Fruit fly (Drosophila melanogaster) whole organism, pupa: Measurements from ENCODE around the gene CG5509.

Experiments used
- CG10348 ChIP-seq: fragments of 200-800 bp; sonication (Bioruptor generic); IDR thresholded peaks from 2 replicates; pipeline ENCODE4 v1.3.6; 2022; ENCODE audit warnings: missing biosample characterization, missing genetic modification characterization
- CG12605 ChIP-seq: fragments of 200-800 bp; sonication (Bioruptor generic); IDR thresholded peaks from 2 replicates; pipeline ENCODE4 v1.3.6; 2022; ENCODE audit warnings: missing biosample characterization, missing genetic modification characterization
- CG13204 ChIP-seq: fragments of 200-800 bp; sonication (Bioruptor generic); optimal IDR thresholded peaks from 2 replicates; lab custom pipeline; 2018; ENCODE audit warnings: missing biosample characterization, mild to moderate bottlenecking, missing genetic modification characterization, moderate library complexity
- CG14655 ChIP-seq: fragments of 200-800 bp; sonication (Bioruptor generic); optimal IDR thresholded peaks from 3 replicates; lab custom pipeline; 2017; ENCODE audit warnings: mild to moderate bottlenecking, missing biosample characterization, missing genetic modification reagents, missing genetic modification characterization
- CG15710 ChIP-seq: fragments of 200-800 bp; sonication (Bioruptor generic); optimal IDR thresholded peaks from 2 replicates; lab custom pipeline; 2018; ENCODE audit warnings: missing biosample characterization, mild to moderate bottlenecking, missing genetic modification characterization, moderate library complexity
- CG17806 ChIP-seq: fragments of 200-800 bp; sonication (Bioruptor generic); optimal IDR thresholded peaks from 2 replicates; lab custom pipeline; 2018; ENCODE audit warnings: missing biosample characterization, mild to moderate bottlenecking, missing genetic modification characterization, moderate library complexity
- CG32121 ChIP-seq: fragments of 200-800 bp; sonication (Bioruptor generic); IDR thresholded peaks from 2 replicates; pipeline ENCODE4 v1.3.6; 2022; ENCODE audit warnings: missing biosample characterization, missing genetic modification characterization
- CG34367 ChIP-seq: fragments of 200-800 bp; sonication (Bioruptor generic); optimal IDR thresholded peaks from 2 replicates; lab custom pipeline; 2018; ENCODE audit warnings: missing biosample characterization, mild to moderate bottlenecking, missing genetic modification characterization
- CG4496 ChIP-seq: fragments of 200-800 bp; sonication (Bioruptor generic); IDR thresholded peaks from 3 replicates; pipeline ENCODE4 v1.3.6; 2022; ENCODE audit warnings: missing biosample characterization, missing genetic modification characterization
- CG8159 ChIP-seq: fragments of 200-800 bp; sonication (Bioruptor generic); optimal IDR thresholded peaks from 3 replicates; lab custom pipeline; 2018; ENCODE audit warnings: missing biosample characterization, mild to moderate bottlenecking, missing genetic modification characterization, moderate library complexity
- CG8301 ChIP-seq: fragments of 200-800 bp; sonication (Bioruptor generic); optimal IDR thresholded peaks from 2 replicates; lab custom pipeline; 2018; ENCODE audit warnings: missing biosample characterization, mild to moderate bottlenecking, missing genetic modification characterization
- CG9948 ChIP-seq: fragments of 200-800 bp; sonication (Bioruptor generic); optimal IDR thresholded peaks from 2 replicates; lab custom pipeline; 2018; ENCODE audit warnings: missing biosample characterization, mild to moderate bottlenecking, missing genetic modification characterization, moderate library complexity
- D1 ChIP-seq: fragments of 200-800 bp; sonication (Bioruptor generic); optimal IDR thresholded peaks from 2 replicates; lab custom pipeline; 2018; ENCODE audit warnings: missing biosample characterization, mild to moderate bottlenecking, missing genetic modification characterization, moderate library complexity
- EcR ChIP-seq: fragments of 200-800 bp; sonication (Bioruptor generic); optimal IDR thresholded peaks from 3 replicates; lab custom pipeline; 2019; ENCODE audit warnings: missing biosample characterization, missing genetic modification characterization, mild to moderate bottlenecking, moderate library complexity, missing genetic modification reagents
- Ets98B ChIP-seq: fragments of 200-800 bp; sonication (Bioruptor generic); IDR thresholded peaks from 2 replicates; pipeline ENCODE4 v1.3.6; 2022; ENCODE audit warnings: missing biosample characterization, missing genetic modification characterization
- Pif1A ChIP-seq: fragments of 200-800 bp; sonication (Bioruptor generic); optimal IDR thresholded peaks from 3 replicates; lab custom pipeline; 2016; ENCODE audit warnings: missing biosample characterization, missing genetic modification characterization
- Pif1B ChIP-seq: fragments of 200-800 bp; sonication (Bioruptor generic); optimal IDR thresholded peaks from 3 replicates; lab custom pipeline; 2016; ENCODE audit warnings: missing biosample characterization, missing genetic modification characterization
- Snoo ChIP-seq: fragments of 200-800 bp; sonication (Bioruptor generic); optimal IDR thresholded peaks from 3 replicates; lab custom pipeline; 2017; ENCODE audit warnings: missing biosample characterization, mild to moderate bottlenecking, missing genetic modification characterization, inconsistent platforms
- fd96Ca ChIP-seq: fragments of 200-800 bp; sonication (Bioruptor generic); IDR thresholded peaks from 3 replicates; pipeline ENCODE4 v1.3.6; 2022; ENCODE audit warnings: missing biosample characterization, missing genetic modification characterization
- gl ChIP-seq: fragments of 200-800 bp; sonication (Bioruptor generic); optimal IDR thresholded peaks from 2 replicates; lab custom pipeline; 2018; ENCODE audit warnings: missing biosample characterization, mild to moderate bottlenecking, missing genetic modification characterization
- rn ChIP-seq: fragments of 200-800 bp; sonication (Bioruptor generic); IDR thresholded peaks from 2 replicates; pipeline ENCODE4 v1.3.6; 2022; ENCODE audit warnings: missing biosample characterization, missing genetic modification characterization

The CG5509 gene

DNA sequence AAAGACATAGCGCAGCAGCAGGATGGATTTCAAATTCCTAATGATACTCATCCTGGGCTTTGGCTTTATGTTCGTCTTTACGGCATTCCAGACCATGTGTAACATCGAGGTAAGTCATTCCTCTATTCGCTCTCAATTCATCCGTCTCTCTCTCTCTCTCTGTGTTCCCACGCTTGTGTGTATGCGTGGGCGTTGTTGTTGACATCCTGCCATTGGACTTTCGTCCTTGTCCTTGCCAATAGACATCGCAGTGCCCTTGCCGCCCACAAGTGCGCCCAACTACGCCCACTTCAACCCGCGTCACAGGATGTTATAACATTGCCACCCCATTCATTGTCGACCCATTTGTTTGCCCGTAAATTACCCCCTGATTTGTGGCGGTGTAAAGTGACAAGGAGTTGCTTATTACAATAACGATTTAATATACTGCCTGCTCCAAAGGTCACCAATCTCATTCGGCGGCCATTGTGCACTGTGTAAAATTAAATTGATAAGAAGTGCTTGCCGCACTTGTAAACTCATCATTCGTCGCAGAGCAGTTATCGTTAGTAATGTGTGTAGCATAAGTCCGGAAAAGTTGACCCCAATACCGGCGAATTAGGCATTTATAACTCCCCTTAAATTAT is 2.5 kb upstream of the CG5509 start:
- TF ChIP-seq fd96Ca (GFP tag; lab: Robert Waterston, UW), result peak; percentile 24; the same call in 1 of the 3 replicates
- no peak for TF ChIP-seq CG14655 (GFP tag; lab: Kevin White, UChicago)
- peak; percentile 43 for TF ChIP-seq CG32121 (GFP tag; lab: Robert Waterston, UW)
- peak; percentile 52 for TF ChIP-seq CG13204 (GFP tag; lab: Kevin White, UChicago)
- TF ChIP-seq Ets98B, result no peak
- TF ChIP-seq CG8301 (tag; lab: Kevin White, UChicago), result no peak
- TF ChIP-seq rn (GFP tag; lab: Robert Waterston, UW), result no peak
- TF ChIP-seq CG12605 (GFP tag; lab: Robert Waterston, UW), result no peak
- peak; percentile 5 for TF ChIP-seq Pif1A (GFP tag; lab: Kevin White, UChicago)
- no peak for TF ChIP-seq D1
- no peak for TF ChIP-seq CG34367 (tag; lab: Kevin White, UChicago)
- no peak; the same call in 2 of the 3 replicates for TF ChIP-seq CG4496 (GFP tag; lab: Robert Waterston, UW)
- no peak for TF ChIP-seq CG10348 (GFP tag; lab: Robert Waterston, UW)
- TF ChIP-seq gl, result peak; percentile 51
- TF ChIP-seq Pif1B (GFP tag; lab: Kevin White, UChicago), result no peak
- no peak for TF ChIP-seq Snoo (tag; lab: Kevin White, UChicago)
- TF ChIP-seq CG8159 (tag; lab: Kevin White, UChicago), result peak; percentile 18
- peak; percentile 34 for TF ChIP-seq EcR
- no peak for TF ChIP-seq CG17806 (tag; lab: Kevin White, UChicago)
- no peak for TF ChIP-seq CG15710
- peak; percentile 5 for TF ChIP-seq CG9948 (tag; lab: Kevin White, UChicago)

DNA sequence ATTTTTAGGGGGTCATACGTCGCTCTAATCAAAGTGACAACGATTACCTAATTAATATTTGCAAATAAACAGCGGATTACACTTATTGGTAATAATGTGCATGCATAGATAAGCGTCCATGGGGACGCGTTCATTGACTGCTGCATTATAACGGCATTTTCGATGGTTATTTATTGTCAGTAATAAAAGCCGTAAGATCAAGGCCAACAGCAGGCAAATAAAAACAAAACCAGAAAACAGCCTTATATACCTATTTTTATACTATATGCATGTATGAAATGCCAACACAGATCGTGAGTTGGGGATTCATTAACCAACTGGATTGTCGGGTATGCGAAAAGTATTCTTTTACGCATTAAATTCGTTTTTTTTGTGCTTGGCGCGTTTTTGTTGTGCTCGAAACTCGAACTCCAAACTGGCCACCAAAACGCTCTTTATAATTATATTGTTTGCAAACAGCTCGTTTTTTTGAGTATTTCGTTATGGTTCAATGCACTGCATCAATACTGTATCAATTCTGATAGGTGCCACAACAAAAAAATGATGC is 1.5 kb upstream of the CG5509 start:
- TF ChIP-seq EcR (peak; percentile 91), Pif1A (GFP tag; lab: Kevin White, UChicago) (no peak)

DNA sequence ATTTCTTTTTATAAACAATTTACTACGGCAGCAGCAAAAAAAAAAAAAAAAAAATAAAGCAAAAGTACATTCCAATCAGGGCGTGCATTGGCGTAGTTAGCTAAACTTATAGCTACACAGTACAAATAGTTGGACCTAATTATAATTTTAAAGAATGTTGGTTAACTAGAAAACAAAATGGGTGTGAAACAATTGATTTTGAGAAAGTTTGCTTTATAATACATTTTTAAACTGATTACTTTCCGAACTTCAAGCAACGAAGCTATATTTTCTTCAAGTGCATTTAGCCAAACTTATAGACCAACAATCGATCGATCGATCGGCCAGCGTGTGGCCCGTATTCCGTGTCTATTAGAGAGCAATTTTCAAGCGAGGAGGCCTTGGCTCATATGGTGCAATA is 888 bp upstream of the CG5509 start:
- TF ChIP-seq Pif1A (GFP tag; lab: Kevin White, UChicago), result no peak
- TF ChIP-seq CG17806 (tag; lab: Kevin White, UChicago), result peak; percentile 27
- TF ChIP-seq Snoo (tag; lab: Kevin White, UChicago), result no peak
- 0 out of 3 replicates have a peak, but pooled peaks have one; percentile 49 for TF ChIP-seq CG4496 (GFP tag; lab: Robert Waterston, UW)
- no peak for TF ChIP-seq D1
- peak; percentile 20 for TF ChIP-seq CG8301 (tag; lab: Kevin White, UChicago)
- peak; percentile 15 for TF ChIP-seq CG34367 (tag; lab: Kevin White, UChicago)
- TF ChIP-seq Pif1B (GFP tag; lab: Kevin White, UChicago), result no peak
- TF ChIP-seq CG15710, result peak; percentile 21
- TF ChIP-seq Ets98B, result peak; percentile 29
- peak; percentile 22 for TF ChIP-seq CG9948 (tag; lab: Kevin White, UChicago)
- TF ChIP-seq fd96Ca (GFP tag; lab: Robert Waterston, UW), result no peak
- TF ChIP-seq rn (GFP tag; lab: Robert Waterston, UW), result no peak
- TF ChIP-seq EcR, result no peak
- no peak for TF ChIP-seq CG13204 (GFP tag; lab: Kevin White, UChicago)
- TF ChIP-seq CG32121 (GFP tag; lab: Robert Waterston, UW), result peak; percentile 22; the same call in 1 of the 2 replicates
- TF ChIP-seq CG12605 (GFP tag; lab: Robert Waterston, UW), result 0 out of 2 replicates have a peak, but pooled peaks have one; percentile 35
- no peak for TF ChIP-seq CG14655 (GFP tag; lab: Kevin White, UChicago)
- TF ChIP-seq CG10348 (GFP tag; lab: Robert Waterston, UW), result 0 out of 2 replicates have a peak, but pooled peaks have one; percentile 11
- peak; percentile 32 for TF ChIP-seq CG8159 (tag; lab: Kevin White, UChicago)
- no peak for TF ChIP-seq gl

dm6 chr3R:12454492-12454891 is 2.2 kb downstream of the CG5509 start:
- TF ChIP-seq Ets98B, result no peak
- peak; percentile 77 for TF ChIP-seq EcR
- TF ChIP-seq D1, result no peak
- no peak for TF ChIP-seq Snoo (tag; lab: Kevin White, UChicago)
- no peak for TF ChIP-seq CG15710
- TF ChIP-seq Pif1A (GFP tag; lab: Kevin White, UChicago), result no peak
- no peak for TF ChIP-seq CG4496 (GFP tag; lab: Robert Waterston, UW)
- no peak for TF ChIP-seq CG13204 (GFP tag; lab: Kevin White, UChicago)
- no peak for TF ChIP-seq fd96Ca (GFP tag; lab: Robert Waterston, UW)

DNA sequence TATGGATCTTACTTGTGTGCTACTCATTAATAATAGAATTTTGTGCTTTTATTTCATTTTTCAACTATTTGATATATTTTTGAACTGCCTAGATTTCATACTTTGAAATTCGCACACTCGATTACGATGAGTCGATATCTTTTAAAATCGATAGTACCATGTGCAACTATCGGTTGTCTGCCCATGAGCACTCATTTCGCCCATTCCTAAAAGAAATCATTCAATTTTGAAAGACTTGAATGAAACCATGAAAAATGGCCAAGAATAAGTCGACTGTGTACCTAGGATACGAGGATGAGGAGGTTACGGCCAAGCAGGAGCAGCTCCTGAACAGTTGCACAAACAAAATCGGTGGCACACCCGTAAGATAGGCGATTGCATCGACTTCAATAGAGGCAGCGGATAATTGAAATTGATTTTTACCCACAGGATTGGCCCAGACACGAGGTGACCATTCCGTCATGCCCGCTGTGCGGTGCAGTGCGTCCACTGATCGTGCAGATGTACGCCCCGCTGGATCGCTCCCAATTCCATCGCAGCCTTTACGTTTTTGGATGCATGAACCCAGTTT is 4.2 kb downstream of the CG5509 start, which contains the start of gene trus:
trus (plus strand) TSS at position 204 of the 571 bp plus-strand sequence.
- TF ChIP-seq CG32121 (GFP tag; lab: Robert Waterston, UW) (no peak), fd96Ca (GFP tag; lab: Robert Waterston, UW) (no peak), CG10348 (GFP tag; lab: Robert Waterston, UW) (no peak)
